Worm (Caenorhabditis elegans) whole organism, young adult: ENCODE measurements around the gene Y69A2AR.28.

Experiments
- B0035.1 ChIP-seq: sonication (generic microtip); optimal IDR thresholded peaks from 2 replicates; lab custom pipeline; 2016; ENCODE audit warnings: missing genetic modification characterization, mild to moderate bottlenecking, missing compliant biosample characterization, missing genotype, missing genetic modification reagents
- B0261.1 ChIP-seq: sonication (generic microtip); optimal IDR thresholded peaks from 2 replicates; lab custom pipeline; 2016; ENCODE audit warnings: mild to moderate bottlenecking, missing genetic modification characterization, moderate library complexity, missing compliant biosample characterization
- F23B12.7 ChIP-seq: sonication (generic microtip); optimal IDR thresholded peaks from 2 replicates; lab custom pipeline; 2017; ENCODE audit warnings: missing genetic modification characterization, mild to moderate bottlenecking, missing compliant biosample characterization, antibody characterized with exemption, moderate library complexity; ENCODE audit not compliant: insufficient read depth
- F37B4.10 ChIP-seq: fragments of 200-800 bp; sonication (Bioruptor generic); IDR thresholded peaks from 2 replicates; pipeline ENCODE4 v1.3.6; 2022; ENCODE audit warnings: missing genetic modification characterization, missing compliant biosample characterization
- F55B11.4 ChIP-seq: sonication (generic microtip); optimal IDR thresholded peaks from 2 replicates; lab custom pipeline; 2016; ENCODE audit warnings: missing compliant biosample characterization, missing genetic modification characterization, borderline replicate concordance; ENCODE audit not compliant: insufficient read depth
- F57C9.4 ChIP-seq: sonication (generic microtip); optimal IDR thresholded peaks from 2 replicates; lab custom pipeline; 2017; ENCODE audit warnings: mild to moderate bottlenecking, missing genetic modification characterization, missing compliant biosample characterization
- Y56A3A.18 ChIP-seq: fragments of 200-800 bp; sonication (Bioruptor generic); IDR thresholded peaks from 2 replicates; pipeline ENCODE4 v1.3.6; 2022; ENCODE audit warnings: missing genetic modification reagents, missing genetic modification characterization, missing compliant biosample characterization
- Y79H2A.3 ChIP-seq: fragments of 200-800 bp; sonication (Bioruptor generic); conservative IDR thresholded peaks from 2 replicates; pipeline ENCODE4 v1.3.6; 2022; ENCODE audit warnings: missing genetic modification reagents, missing genetic modification characterization, missing compliant biosample characterization
- Y95B8A.8 ChIP-seq: fragments of 200-800 bp; sonication (Bioruptor generic); IDR thresholded peaks from 2 replicates; pipeline ENCODE4 v1.3.6; 2022; ENCODE audit warnings: missing genetic modification reagents, missing genetic modification characterization, missing compliant biosample characterization
- aptf-3 ChIP-seq: fragments of 200-800 bp; sonication (Bioruptor generic); IDR thresholded peaks from 2 replicates; pipeline ENCODE4 v1.3.6; 2022; ENCODE audit warnings: missing genetic modification characterization, missing compliant biosample characterization
- attf-5 ChIP-seq: fragments of 200-800 bp; sonication (Bioruptor generic); optimal IDR thresholded peaks from 2 replicates; lab custom pipeline; 2018; ENCODE audit warnings: mild to moderate bottlenecking, missing genetic modification characterization, missing compliant biosample characterization
- ccch-3 ChIP-seq: fragments of 200-800 bp; sonication (Bioruptor generic); optimal IDR thresholded peaks from 2 replicates; lab custom pipeline; 2018; ENCODE audit warnings: mild to moderate bottlenecking, missing genetic modification characterization, missing compliant biosample characterization
- cebp-2 ChIP-seq: fragments of 200-800 bp; sonication (Bioruptor generic); IDR thresholded peaks from 2 replicates; pipeline ENCODE4 v1.3.6; 2022; ENCODE audit warnings: missing genetic modification characterization, missing compliant biosample characterization
- ceh-100 ChIP-seq: fragments of 200-800 bp; sonication (Bioruptor generic); IDR thresholded peaks from 2 replicates; pipeline ENCODE4 v1.3.6; 2022; ENCODE audit warnings: missing genetic modification reagents, missing genetic modification characterization, missing compliant biosample characterization
- ceh-27 ChIP-seq: fragments of 200-800 bp; sonication (Bioruptor generic); optimal IDR thresholded peaks from 2 replicates; lab custom pipeline; 2018; ENCODE audit warnings: mild to moderate bottlenecking, missing genetic modification characterization, moderate library complexity, missing compliant biosample characterization
- ceh-40 ChIP-seq: fragments of 200-800 bp; sonication (Bioruptor generic); IDR thresholded peaks from 2 replicates; pipeline ENCODE4 v1.3.6; 2022; ENCODE audit warnings: missing genetic modification characterization, missing compliant biosample characterization
- ceh-79 ChIP-seq: sonication (generic microtip); optimal IDR thresholded peaks from 2 replicates; lab custom pipeline; 2017; ENCODE audit warnings: mild to moderate bottlenecking, missing genetic modification characterization, missing compliant biosample characterization
- ceh-91 ChIP-seq: fragments of 200-800 bp; sonication (Bioruptor generic); IDR thresholded peaks from 2 replicates; pipeline ENCODE4 v1.3.6; 2022; ENCODE audit warnings: missing genetic modification reagents, missing genetic modification characterization, missing compliant biosample characterization
- dpff-1 ChIP-seq: sonication (generic microtip); optimal IDR thresholded peaks from 2 replicates; lab custom pipeline; 2017; ENCODE audit warnings: mild to moderate bottlenecking, missing genetic modification characterization, missing compliant biosample characterization
- dpl-1 ChIP-seq: fragments of 150-350 bp; optimal IDR thresholded peaks from 2 replicates; lab custom pipeline; 2014; ENCODE audit warnings: missing biosample characterization, missing genetic modification reagents, missing genetic modification characterization
- efl-1 ChIP-seq: fragments of 150-350 bp; optimal IDR thresholded peaks from 2 replicates; lab custom pipeline; 2014; ENCODE audit warnings: missing biosample characterization, missing genetic modification reagents, missing genetic modification characterization
- egl-18 ChIP-seq: fragments of 200-800 bp; sonication (Bioruptor generic); IDR thresholded peaks from 2 replicates; pipeline ENCODE4 v1.3.6; 2022; ENCODE audit warnings: missing genetic modification reagents, missing genetic modification characterization, missing compliant biosample characterization
- egl-44 ChIP-seq: fragments of 200-800 bp; sonication (Bioruptor generic); IDR thresholded peaks from 2 replicates; pipeline ENCODE4 v1.3.6; 2022; ENCODE audit warnings: missing genetic modification reagents, missing genetic modification characterization, missing compliant biosample characterization
- fkh-3 ChIP-seq: sonication (generic microtip); optimal IDR thresholded peaks from 2 replicates; lab custom pipeline; 2016; ENCODE audit warnings: mild to moderate bottlenecking, missing genetic modification characterization, missing compliant biosample characterization
- him-1 ChIP-seq: sonication (generic microtip); optimal IDR thresholded peaks from 2 replicates; lab custom pipeline; 2016; ENCODE audit warnings: missing genotype, missing genetic modification reagents, missing genetic modification characterization, missing compliant biosample characterization
- hlh-26 ChIP-seq: fragments of 200-800 bp; sonication (Bioruptor generic); conservative IDR thresholded peaks from 2 replicates; pipeline ENCODE4 v1.3.6; 2022; ENCODE audit warnings: missing genetic modification reagents, missing genetic modification characterization, missing compliant biosample characterization
- hmg-1.2 ChIP-seq: fragments of 200-800 bp; sonication (Bioruptor generic); IDR thresholded peaks from 2 replicates; pipeline ENCODE4 v1.3.6; 2022; ENCODE audit warnings: missing genetic modification reagents, missing genetic modification characterization, missing compliant biosample characterization
- hsf-1 ChIP-seq: fragments of 200-800 bp; sonication (Bioruptor generic); IDR thresholded peaks from 2 replicates; pipeline ENCODE4 v1.3.6; 2022; ENCODE audit warnings: missing genetic modification reagents, missing genetic modification characterization, missing compliant biosample characterization
- let-607 ChIP-seq, 2 experiments: fragments of 200-800 bp in 1 of 2; sonication (Bioruptor generic) in 1 of 2; sonication (generic microtip) in 1 of 2; optimal IDR thresholded peaks; 2 replicates each; lab custom pipeline; 2016 to 2018; ENCODE audit warnings: mild to moderate bottlenecking in 2 of 2, missing compliant biosample characterization in 2 of 2, missing genetic modification characterization in 2 of 2, moderate library complexity in 2 of 2, missing genotype in 1 of 2
- lin-26 ChIP-seq: fragments of 200-800 bp; sonication (Bioruptor generic); IDR thresholded peaks from 2 replicates; pipeline ENCODE4 v1.3.6; 2022; ENCODE audit warnings: missing genetic modification reagents, missing genetic modification characterization, missing compliant biosample characterization
- lin-35 ChIP-seq, 3 experiments: fragments of 150-350 bp in 2 of 3; sonication (generic microtip) in 1 of 3; optimal IDR thresholded peaks; 2 replicates each; lab custom pipeline; 2014 to 2018; ENCODE audit warnings: missing biosample characterization in 3 of 3, missing genetic modification characterization in 3 of 3, missing genetic modification reagents in 3 of 3
- lin-40 ChIP-seq: sonication (generic microtip); optimal IDR thresholded peaks from 2 replicates; lab custom pipeline; 2016; ENCODE audit warnings: missing genetic modification characterization, mild to moderate bottlenecking, missing compliant biosample characterization, missing genotype, missing genetic modification reagents
- madf-10 ChIP-seq: sonication (generic microtip); optimal IDR thresholded peaks from 2 replicates; lab custom pipeline; 2016; ENCODE audit warnings: mild to moderate bottlenecking, missing genetic modification characterization, missing compliant biosample characterization
- mel-28 ChIP-seq: sonication (generic microtip); optimal IDR thresholded peaks from 2 replicates; lab custom pipeline; 2016; ENCODE audit warnings: borderline replicate concordance, mild to moderate bottlenecking, missing genetic modification characterization, missing compliant biosample characterization
- nfya-2 ChIP-seq: fragments of 200-800 bp; sonication (Bioruptor generic); IDR thresholded peaks from 2 replicates; pipeline ENCODE4 v1.3.6; 2022; ENCODE audit warnings: missing genetic modification reagents, missing genetic modification characterization, missing compliant biosample characterization
- nhr-120 ChIP-seq: fragments of 200-800 bp; sonication (Bioruptor generic); IDR thresholded peaks from 2 replicates; pipeline ENCODE4 v1.3.6; 2022; ENCODE audit warnings: missing genetic modification characterization, missing compliant biosample characterization
- nhr-27 ChIP-seq: fragments of 200-800 bp; sonication (Bioruptor generic); optimal IDR thresholded peaks from 2 replicates; lab custom pipeline; 2018; ENCODE audit warnings: mild to moderate bottlenecking, missing genetic modification characterization, moderate library complexity, missing compliant biosample characterization
- pha-4 ChIP-seq: fragments of 150-350 bp; sonication (generic microtip); optimal IDR thresholded peaks from 2 replicates; lab custom pipeline; 2014; ENCODE audit warnings: missing biosample characterization, missing genetic modification reagents, missing genetic modification characterization
- rcor-1 ChIP-seq: fragments of 200-800 bp; sonication (Bioruptor generic); IDR thresholded peaks from 2 replicates; pipeline ENCODE4 v1.3.6; 2022; ENCODE audit warnings: missing genetic modification reagents, missing genetic modification characterization, missing compliant biosample characterization
- rpc-1 ChIP-seq, 2 experiments: fragments of 150-350 bp in 1 of 2; sonication (generic microtip) in 1 of 2; optimal IDR thresholded peaks; 2 replicates each; lab custom pipeline; 2014 to 2018; ENCODE audit warnings: missing biosample characterization in 1 of 2, missing genetic modification characterization in 1 of 2, missing genetic modification reagents in 1 of 2, missing genotype in 1 of 2
- sea-2 ChIP-seq: fragments of 200-800 bp; sonication (Bioruptor generic); IDR thresholded peaks from 2 replicates; pipeline ENCODE4 v1.3.6; 2022; ENCODE audit warnings: missing genetic modification characterization, missing compliant biosample characterization
- snpc-1.1 ChIP-seq: sonication (generic microtip); optimal IDR thresholded peaks from 2 replicates; lab custom pipeline; 2017; ENCODE audit warnings: missing genetic modification characterization, mild to moderate bottlenecking, missing compliant biosample characterization, antibody characterized with exemption, moderate library complexity, missing genotype, missing genetic modification reagents; ENCODE audit not compliant: insufficient read depth
- snpc-4 ChIP-seq, 5 experiments: fragments of 150-350 bp in 1 of 5; sonication (generic microtip) in 4 of 5; optimal IDR thresholded peaks; 2 replicates each; lab custom pipeline; 2014 to 2018; ENCODE audit warnings: missing genetic modification characterization in 5 of 5, missing biosample characterization in 3 of 5, antibody characterized with exemption in 2 of 5, mild to moderate bottlenecking in 2 of 5, missing compliant biosample characterization in 2 of 5, missing genotype in 2 of 5, moderate library complexity in 2 of 5, missing genetic modification reagents in 1 of 5
- unc-130 ChIP-seq: sonication (generic microtip); optimal IDR thresholded peaks from 2 replicates; lab custom pipeline; 2016; ENCODE audit warnings: missing genetic modification reagents, missing genetic modification characterization, missing compliant biosample characterization
- unc-62 ChIP-seq: fragments of 150-350 bp; optimal IDR thresholded peaks from 2 replicates; lab custom pipeline; 2014; ENCODE audit warnings: missing biosample characterization, missing genetic modification reagents, missing genetic modification characterization
- zfh-2 ChIP-seq: fragments of 200-800 bp; sonication (Bioruptor generic); conservative IDR thresholded peaks from 2 replicates; pipeline ENCODE4 v1.3.6; 2022; ENCODE audit warnings: missing genetic modification reagents, missing genetic modification characterization, missing compliant biosample characterization
- ztf-26 ChIP-seq: sonication (generic microtip); optimal IDR thresholded peaks from 2 replicates; lab custom pipeline; 2017; ENCODE audit warnings: missing genetic modification characterization, missing compliant biosample characterization
- ztf-6 ChIP-seq: fragments of 200-800 bp; sonication (Bioruptor generic); IDR thresholded peaks from 2 replicates; pipeline ENCODE4 v1.3.6; 2022; ENCODE audit warnings: missing genetic modification reagents, missing genetic modification characterization, missing compliant biosample characterization

The Y69A2AR.28 gene

DNA sequence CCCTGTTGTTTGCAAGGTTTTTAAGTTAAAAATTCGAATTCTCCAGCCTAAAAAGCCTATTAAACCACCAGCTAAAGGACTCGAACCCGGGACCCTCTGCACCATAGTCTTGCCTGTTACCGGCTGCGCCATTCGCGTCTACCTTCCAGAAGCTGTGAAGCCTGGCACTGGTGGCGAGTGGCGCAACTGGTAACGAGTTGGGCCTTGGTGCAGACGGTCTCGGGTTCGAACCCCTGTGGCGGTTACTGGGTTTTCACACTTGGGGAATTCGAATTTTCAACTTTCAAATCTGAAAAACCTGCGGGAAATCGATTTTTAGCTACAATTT, 10.0 kb downstream of the Y69A2AR.28 start:
- no peak for TF ChIP-seq ceh-100
- TF ChIP-seq unc-130: no peak
- 0 out of 2 replicates have a peak, but pooled peaks have one; percentile 14 for TF ChIP-seq egl-44 (GFP tag; lab: Robert Waterston, UW)
- TF ChIP-seq hsf-1 (GFP tag; lab: Robert Waterston, UW): 0 out of 2 replicates have a peak, but pooled peaks have one; percentile 23
- no peak for TF ChIP-seq B0035.1 (tag; lab: Kevin White, UChicago)
- no peak for TF ChIP-seq hmg-1.2 (GFP tag; lab: Robert Waterston, UW)
- no peak for TF ChIP-seq pha-4 (tag; lab: Kevin White, UChicago)
- TF ChIP-seq Y56A3A.18 (GFP tag; lab: Robert Waterston, UW): no peak
- TF ChIP-seq zfh-2 (GFP tag; lab: Robert Waterston, UW): peak; percentile 84
- TF ChIP-seq nhr-27 (tag; lab: Kevin White, UChicago): no peak
- no peak for TF ChIP-seq ceh-79
- TF ChIP-seq cebp-2 (GFP tag; lab: Robert Waterston, UW): no peak
- no peak for TF ChIP-seq egl-18 (GFP tag; lab: Robert Waterston, UW)
- TF ChIP-seq him-1 (tag; lab: Kevin White, UChicago): no peak
- TF ChIP-seq let-607 (tag; optimal IDR thresholded peaks at IDR 0.05; lab: Kevin White, UChicago): peak in 1 of 2 experiments; percentile 11
- no peak for TF ChIP-seq lin-40 (tag; lab: Kevin White, UChicago)
- no peak for TF ChIP-seq dpff-1 (tag; lab: Kevin White, UChicago)
- TF ChIP-seq Y79H2A.3 (GFP tag; lab: Robert Waterston, UW): no peak
- no peak for TF ChIP-seq mel-28 (tag; lab: Kevin White, UChicago)
- 0 out of 2 replicates have a peak, but pooled peaks have one; percentile 17 for TF ChIP-seq Y95B8A.8
- no peak for TF ChIP-seq fkh-3
- no peak for TF ChIP-seq unc-62
- TF ChIP-seq lin-26 (GFP tag; lab: Robert Waterston, UW): no peak
- no peak for TF ChIP-seq efl-1 (GFP tag; lab: Kevin White, UChicago)
- TF ChIP-seq ztf-6 (GFP tag; lab: Robert Waterston, UW): no peak
- no peak for TF ChIP-seq F57C9.4 (tag; lab: Kevin White, UChicago)
- TF ChIP-seq B0261.1 (tag; lab: Kevin White, UChicago): no peak
- TF ChIP-seq rpc-1 (optimal IDR thresholded peaks at IDR 0.05; lab: Kevin White, UChicago): no peak
- TF ChIP-seq rpc-1 (tag; optimal IDR thresholded peaks at IDR 0.05; lab: Kevin White, UChicago): peak; percentile 24
- TF ChIP-seq snpc-1.1 (tag; lab: Kevin White, UChicago): no peak
- TF ChIP-seq ceh-27 (GFP tag; lab: Kevin White, UChicago): no peak
- TF ChIP-seq sea-2 (GFP tag; lab: Robert Waterston, UW): peak; percentile 11; the same call in 1 of the 2 replicates
- no peak for TF ChIP-seq ceh-91 (GFP tag; lab: Robert Waterston, UW)
- no peak for TF ChIP-seq snpc-4 (GFP tag; optimal IDR thresholded peaks at IDR 0.05; lab: Kevin White, UChicago)
- no peak for TF ChIP-seq snpc-4 (tag; optimal IDR thresholded peaks at IDR 0.05; lab: Kevin White, UChicago)
- no peak for TF ChIP-seq ceh-40
- TF ChIP-seq madf-10 (tag; lab: Kevin White, UChicago): no peak
- no peak for TF ChIP-seq F37B4.10 (GFP tag; lab: Robert Waterston, UW)
- TF ChIP-seq ccch-3: no peak
- TF ChIP-seq attf-5 (GFP tag; lab: Kevin White, UChicago): no peak
- TF ChIP-seq aptf-3: no peak
- TF ChIP-seq dpl-1: no peak
- TF ChIP-seq nhr-120 (GFP tag; lab: Robert Waterston, UW): peak; percentile 78; the same call in 1 of the 2 replicates
- no peak for TF ChIP-seq nfya-2 (GFP tag; lab: Robert Waterston, UW)
- TF ChIP-seq hlh-26 (GFP tag; lab: Robert Waterston, UW): no peak
- no peak for TF ChIP-seq F23B12.7 (tag; lab: Kevin White, UChicago)
- no peak for TF ChIP-seq rcor-1 (GFP tag; lab: Robert Waterston, UW)
- TF ChIP-seq lin-35 (GFP tag; optimal IDR thresholded peaks at IDR 0.05; lab: Kevin White, UChicago): no peak
- no peak for TF ChIP-seq F55B11.4 (tag; lab: Kevin White, UChicago)
- TF ChIP-seq ztf-26 (tag; lab: Kevin White, UChicago): no peak
